Worm (Caenorhabditis elegans) whole organism, late embryonic: Measurements from ENCODE around the gene srx-51.

Experiments used
- F13H6.1 ChIP-seq: sonication (generic microtip); optimal IDR thresholded peaks from 2 replicates; lab custom pipeline; 2016; ENCODE audit warnings: missing genetic modification characterization, missing compliant biosample characterization
- ama-1 ChIP-seq: fragments of 150-350 bp; optimal IDR thresholded peaks from 2 replicates; lab custom pipeline; 2014
- dmd-4 ChIP-seq: sonication (generic microtip); optimal IDR thresholded peaks from 2 replicates; lab custom pipeline; 2016; ENCODE audit warnings: borderline replicate concordance, missing genetic modification characterization, missing compliant biosample characterization
- pat-9 ChIP-seq: fragments of 200-800 bp; sonication (Bioruptor generic); optimal IDR thresholded peaks from 2 replicates; lab custom pipeline; 2018; ENCODE audit warnings: mild to moderate bottlenecking, missing genetic modification characterization, moderate library complexity, missing compliant biosample characterization
- syd-9 ChIP-seq: sonication (generic microtip); optimal IDR thresholded peaks from 2 replicates; lab custom pipeline; 2016; ENCODE audit warnings: mild to moderate bottlenecking, missing genetic modification characterization, moderate library complexity, missing compliant biosample characterization

- TF ChIP-seq dmd-4 (tag; lab: Kevin White, UChicago) (no peak), pat-9 (tag; lab: Kevin White, UChicago) (no peak), F13H6.1 (tag; lab: Kevin White, UChicago) (no peak), syd-9 (tag; lab: Kevin White, UChicago) (no peak), ama-1 (lab: Kevin White, UChicago) (no peak)
Observed at ce11 chrV:15232200-15232599, 49.5 kb upstream of the srx-51 start, which contains the start of gene srw-13.
